Worm (Caenorhabditis elegans): ENCODE data around the gene T05G5.4.

- TF ChIP-seq ets-7 (tag; optimal IDR thresholded peaks at IDR 0.05) (no peak), ama-1 (optimal IDR thresholded peaks at IDR 0.05) (no peak), pes-1 (GFP tag; IDR thresholded peaks at IDR 0.05) (no peak), sea-1 (GFP tag; conservative IDR thresholded peaks at IDR 0.05) (no peak), F13C5.2 (tag; optimal IDR thresholded peaks at IDR 0.05) (no peak), hmbx-1 (tag; optimal IDR thresholded peaks at IDR 0.05) (no peak), tbx-37 (GFP tag; conservative IDR thresholded peaks at IDR 0.05) (no peak), ceh-36 (tag; optimal IDR thresholded peaks at IDR 0.05) (no peak), scrt-1 (GFP tag; IDR thresholded peaks at IDR 0.05) (no peak)
Observed at ce11 chrIII:9699576-9699975, 49.2 kb upstream of the T05G5.4 start, which contains the start of gene tlk-1.

All from whole organism, early embryonic.